Worm (Caenorhabditis elegans) whole organism, early embryonic: ENCODE measurements around the gene mrg-1.

Experiments used
- ama-1 ChIP-seq: fragments of 150-350 bp; optimal IDR thresholded peaks from 2 replicates; lab custom pipeline; 2014
- hmg-4 ChIP-seq: fragments of 200-800 bp; sonication (Bioruptor generic); optimal IDR thresholded peaks from 2 replicates; lab custom pipeline; 2018; ENCODE audit warnings: mild to moderate bottlenecking, missing genetic modification characterization, missing compliant biosample characterization
- pes-1 ChIP-seq: fragments of 200-800 bp; sonication (Bioruptor generic); IDR thresholded peaks from 2 replicates; pipeline ENCODE4 v1.3.6; 2022; ENCODE audit warnings: missing genetic modification reagents, missing genetic modification characterization, missing compliant biosample characterization
- sea-1 ChIP-seq: fragments of 200-800 bp; sonication (Bioruptor generic); conservative IDR thresholded peaks from 2 replicates; pipeline ENCODE4 v1.3.6; 2022; ENCODE audit warnings: missing genetic modification characterization, missing compliant biosample characterization

DNA sequence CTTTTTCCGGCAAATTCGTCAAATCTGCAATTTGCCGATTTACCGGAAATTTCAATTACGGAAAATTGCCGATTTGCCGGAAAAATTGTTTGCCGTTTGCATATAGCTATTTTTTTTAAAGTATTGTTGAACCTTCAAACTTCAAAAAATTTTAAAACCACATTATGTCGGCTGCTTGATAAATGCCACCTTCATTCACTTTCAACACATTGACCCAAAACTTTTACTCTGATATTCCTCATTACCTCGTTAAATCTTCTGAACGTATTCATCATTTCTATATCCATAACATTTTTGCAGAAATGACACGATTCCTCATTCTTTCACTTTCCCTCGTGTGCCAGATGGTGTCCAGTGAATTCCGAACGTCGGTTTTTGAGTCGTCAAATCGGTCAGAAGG lies 45.4 kb downstream of the mrg-1 start, which contains the start of gene Y37D8A.3:
- TF ChIP-seq hmg-4 (GFP tag; lab: Kevin White, UChicago) (no peak), ama-1 (lab: Kevin White, UChicago) (no peak), pes-1 (GFP tag; lab: Robert Waterston, UW) (no peak), sea-1 (no peak)
